Worm (Caenorhabditis elegans): ENCODE measurements around the gene dlhd-1.

DNA sequence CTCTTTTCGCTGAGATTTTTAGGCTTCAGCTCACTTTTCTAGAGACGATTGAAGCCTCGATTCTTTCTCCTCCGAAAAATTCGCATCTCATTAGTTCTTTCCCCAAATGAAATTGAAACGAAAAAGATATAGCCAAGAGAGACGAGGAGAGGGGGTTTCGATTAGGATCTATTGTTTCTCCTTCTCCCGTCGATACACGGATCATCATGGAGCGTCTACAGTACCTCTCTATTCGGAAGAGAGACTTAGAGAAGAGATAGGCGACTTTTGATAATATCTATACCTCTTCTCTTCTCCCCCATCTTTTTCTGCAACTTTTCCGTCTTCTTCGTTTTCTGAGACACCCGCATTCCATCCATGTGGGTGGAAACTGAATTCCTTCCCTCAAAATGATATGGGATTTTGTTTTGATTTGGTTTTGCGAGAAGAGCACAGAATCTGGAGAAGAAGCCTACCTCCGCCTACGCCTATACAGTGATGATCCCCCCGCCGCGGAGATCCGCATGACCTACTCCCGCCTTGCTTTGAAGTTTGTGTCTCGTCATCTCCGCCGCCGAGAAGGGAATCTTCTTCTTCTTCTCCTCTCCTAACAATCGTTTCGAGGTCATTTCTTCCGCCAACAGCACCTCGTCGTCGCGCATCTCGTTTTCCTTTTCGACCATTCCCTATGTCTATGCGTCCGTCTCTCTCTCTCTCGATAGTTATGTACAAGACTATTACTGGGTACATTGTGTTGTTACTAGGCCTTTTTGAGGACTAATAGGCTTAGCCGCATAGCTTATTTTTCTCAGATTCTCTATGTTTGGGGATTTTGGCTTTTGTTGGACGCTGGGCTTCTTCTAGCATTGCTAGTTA is 30.0 kb downstream of the dlhd-1 start:
- TF ChIP-seq lin-40 (tag; optimal IDR thresholded peaks at IDR 0.05) (no peak), pha-4 (tag; optimal IDR thresholded peaks at IDR 0.05) (no peak), ama-1 (optimal IDR thresholded peaks at IDR 0.05) (no peak), ama-1 (GFP tag; optimal IDR thresholded peaks at IDR 0.05) (no peak)
